Fruit fly (Drosophila melanogaster): ENCODE measurements around the gene CG4766.
A peak's percentile ranks its signal among the peaks of the same experiment; 100 is the strongest.

Gene CG4766

DNA sequence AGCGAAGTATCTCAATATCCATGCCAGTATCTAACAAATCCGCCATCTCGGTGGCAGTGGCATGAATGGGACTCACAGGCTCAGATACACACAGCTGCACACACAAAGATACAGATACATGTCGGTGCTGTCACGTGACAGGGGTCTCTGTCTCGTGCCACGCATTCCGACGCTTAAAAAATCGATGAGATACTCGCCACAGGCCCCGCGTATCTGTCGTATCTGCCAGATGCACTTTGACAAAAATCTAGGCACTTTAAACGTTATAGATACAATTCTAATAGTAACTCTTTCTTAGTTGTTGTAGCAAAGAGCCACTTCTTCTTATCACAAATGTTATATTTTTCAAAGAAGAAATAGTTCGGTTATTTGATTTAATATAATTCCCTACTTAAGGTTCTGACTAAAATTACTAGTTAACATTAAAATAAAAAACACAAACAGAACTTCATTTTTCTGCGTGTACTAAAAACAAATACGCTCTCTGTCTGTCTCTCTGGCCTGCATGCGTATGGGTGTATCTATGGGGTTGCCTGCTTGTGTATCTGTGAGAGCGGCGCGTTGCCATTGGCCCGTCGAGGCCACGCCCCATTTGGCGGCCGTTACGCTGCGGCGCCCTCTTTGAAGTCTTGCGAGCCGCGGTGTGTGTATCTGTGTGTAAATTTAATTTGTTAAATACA is at the start of gene CG4766:
Gene CG4766, minus strand, starts transcription at position 51 of the 680 bp plus-strand sequence.
- TF ChIP-seq chinmo (GFP tag; IDR thresholded peaks at IDR 0.05; ENCODE audit: partially characterized antibody): no peak
- peak; percentile 87 for TF ChIP-seq CG10209 (GFP tag; optimal IDR thresholded peaks at IDR 0.05)
- TF ChIP-seq dpn (GFP tag; optimal IDR thresholded peaks at IDR 0.05): peak; percentile 83 to 87
- TF ChIP-seq CG7928 (GFP tag; optimal IDR thresholded peaks at IDR 0.05): no peak
- peak; percentile 21 for TF ChIP-seq TFAM (GFP tag; optimal IDR thresholded peaks at IDR 0.05)
- peak; percentile 57 for TF ChIP-seq Dek (tag; optimal IDR thresholded peaks at IDR 0.05)
- TF ChIP-seq croc (GFP tag; conservative IDR thresholded peaks at IDR 0.05): peak; percentile 86
- TF ChIP-seq CG5953 (GFP tag; IDR thresholded peaks at IDR 0.05): peak; percentile 52; the same call in 1 of the 2 replicates
- peak; percentile 69 for TF ChIP-seq ap (GFP tag; IDR thresholded peaks at IDR 0.05)
- TF ChIP-seq Trl (optimal IDR thresholded peaks at IDR 0.05): peak; percentile 59 to 70
- peak; percentile 88 for TF ChIP-seq Trl (GFP tag; optimal IDR thresholded peaks at IDR 0.05)
- peak; percentile 66 for TF ChIP-seq CG15011 (GFP tag; optimal IDR thresholded peaks at IDR 0.05)
- TF ChIP-seq tna (GFP tag; IDR thresholded peaks at IDR 0.05; ENCODE audit: partially characterized antibody): no peak
- peak; percentile 83 for TF ChIP-seq lilli (GFP tag; optimal IDR thresholded peaks at IDR 0.05)
- peak; percentile 88 for TF ChIP-seq Sox100B (GFP tag; optimal IDR thresholded peaks at IDR 0.05)
- peak; percentile 66 for TF ChIP-seq Myb (GFP tag; optimal IDR thresholded peaks at IDR 0.05)
- TF ChIP-seq Max (GFP tag; optimal IDR thresholded peaks at IDR 0.05): peak; percentile 77
- peak; percentile 79 for TF ChIP-seq sisA (GFP tag; IDR thresholded peaks at IDR 0.05)
- peak; percentile 79 for TF ChIP-seq CG4820 (GFP tag; optimal IDR thresholded peaks at IDR 0.05)
- TF ChIP-seq lov (optimal IDR thresholded peaks at IDR 0.05): no peak
- 0 out of 3 replicates have a peak, but pooled peaks have one; percentile 33 for TF ChIP-seq lov (GFP tag; IDR thresholded peaks at IDR 0.05)
- TF ChIP-seq prd (optimal IDR thresholded peaks at IDR 0.05): no peak
- TF ChIP-seq prd (GFP tag; IDR thresholded peaks at IDR 0.05): peak; percentile 87
- peak; percentile 62 for TF ChIP-seq repo (GFP tag; optimal IDR thresholded peaks at IDR 0.05)
- no peak for TF ChIP-seq CG8478 (optimal IDR thresholded peaks at IDR 0.05)
- peak; percentile 52 for TF ChIP-seq CG34376 (GFP tag; optimal IDR thresholded peaks at IDR 0.05)
- TF ChIP-seq ase (GFP tag; IDR thresholded peaks at IDR 0.05): peak; percentile 63; the same call in 2 of the 3 replicates
- peak; percentile 11; the same call in 1 of the 2 replicates for TF ChIP-seq dimm (GFP tag; IDR thresholded peaks at IDR 0.05)
- TF ChIP-seq ham (GFP tag; IDR thresholded peaks at IDR 0.05): no peak
- peak; percentile 72 for TF ChIP-seq CG5180 (GFP tag; optimal IDR thresholded peaks at IDR 0.05)
- no peak for TF ChIP-seq mirr (GFP tag; optimal IDR thresholded peaks at IDR 0.05)
- TF ChIP-seq CG31365 (tag; optimal IDR thresholded peaks at IDR 0.05): peak; percentile 12
- peak; percentile 76 for TF ChIP-seq stc (GFP tag; IDR thresholded peaks at IDR 0.05)
- peak; percentile 41 for TF ChIP-seq CG17912 (GFP tag; optimal IDR thresholded peaks at IDR 0.05)
- peak; percentile 81 for TF ChIP-seq crc (GFP tag; optimal IDR thresholded peaks at IDR 0.05)
- no peak for TF ChIP-seq CG7745 (tag; optimal IDR thresholded peaks at IDR 0.05)
- peak; percentile 41 for TF ChIP-seq Dip3 (GFP tag; optimal IDR thresholded peaks at IDR 0.05)
- TF ChIP-seq CG1603 (tag; optimal IDR thresholded peaks at IDR 0.05): peak; percentile 69
- no peak for TF ChIP-seq stwl (tag; optimal IDR thresholded peaks at IDR 0.05)
- peak; percentile 84 for TF ChIP-seq org-1 (GFP tag; optimal IDR thresholded peaks at IDR 0.05)
- peak; percentile 45 for TF ChIP-seq wek (GFP tag; optimal IDR thresholded peaks at IDR 0.05)
- TF ChIP-seq HLH4C (GFP tag; IDR thresholded peaks at IDR 0.05; ENCODE audit: partially characterized antibody): no peak
- peak; percentile 80 for TF ChIP-seq CG10959 (GFP tag; IDR thresholded peaks at IDR 0.05)
- TF ChIP-seq CG17612 (GFP tag; IDR thresholded peaks at IDR 0.05): 0 out of 2 replicates have a peak, but pooled peaks have one; percentile 30
- TF ChIP-seq Elba2 (GFP tag; optimal IDR thresholded peaks at IDR 0.05): peak; percentile 28
- TF ChIP-seq CG16779 (GFP tag; IDR thresholded peaks at IDR 0.05): no peak
- TF ChIP-seq CG4854 (GFP tag; optimal IDR thresholded peaks at IDR 0.05): peak; percentile 60
- no peak for TF ChIP-seq vnd (GFP tag; IDR thresholded peaks at IDR 0.05; ENCODE audit: partially characterized antibody)
- no peak for TF ChIP-seq CG6791 (GFP tag; IDR thresholded peaks at IDR 0.05; ENCODE audit: partially characterized antibody)
- TF ChIP-seq disco-r (GFP tag; optimal IDR thresholded peaks at IDR 0.05): peak; percentile 77
- no peak for TF ChIP-seq CG4360 (GFP tag; IDR thresholded peaks at IDR 0.05)

Measured in whole organism, embryonic.